Fruit fly (Drosophila melanogaster) whole organism, embryonic: ENCODE data around the gene CG9522.
A peak's percentile ranks its signal among the peaks of the same experiment; 100 is the strongest.

ENCODE experiments used
- Blimp-1 ChIP-seq: fragments of 200-800 bp; sonication (Bioruptor generic); optimal IDR thresholded peaks from 3 replicates; lab custom pipeline; 2018; ENCODE audit warnings: missing biosample characterization, missing genetic modification characterization, mild to moderate bottlenecking, moderate library complexity, missing genetic modification reagents
- CG10979 ChIP-seq: fragments of 200-800 bp; sonication (Bioruptor generic); optimal IDR thresholded peaks from 2 replicates; lab custom pipeline; 2018; ENCODE audit warnings: missing biosample characterization, mild to moderate bottlenecking, missing genetic modification characterization, moderate library complexity
- CG11504 ChIP-seq: fragments of 200-800 bp; sonication (Bioruptor generic); optimal IDR thresholded peaks from 3 replicates; lab custom pipeline; 2019; ENCODE audit warnings: missing biosample characterization, mild to moderate bottlenecking, missing genetic modification characterization, moderate library complexity
- CG11560 ChIP-seq: fragments of 200-800 bp; sonication (Bioruptor generic); IDR thresholded peaks from 3 replicates; pipeline ENCODE4 v1.3.6; 2022; ENCODE audit warnings: missing biosample characterization, missing genetic modification characterization
- CG12391 ChIP-seq: fragments of 200-800 bp; sonication (Bioruptor generic); optimal IDR thresholded peaks from 3 replicates; lab custom pipeline; 2018; ENCODE audit warnings: missing biosample characterization, mild to moderate bottlenecking, missing genetic modification characterization, moderate library complexity
- CG1603 ChIP-seq: fragments of 200-800 bp; sonication (Bioruptor generic); optimal IDR thresholded peaks from 2 replicates; lab custom pipeline; 2019; ENCODE audit warnings: missing biosample characterization, mild to moderate bottlenecking, missing genetic modification characterization, moderate library complexity
- CG17361 ChIP-seq: fragments of 200-800 bp; sonication (Bioruptor generic); IDR thresholded peaks from 3 replicates; pipeline ENCODE4 v1.3.6; 2022; ENCODE audit warnings: missing biosample characterization, missing genetic modification characterization
- CG17912 ChIP-seq: fragments of 200-800 bp; sonication (Bioruptor generic); optimal IDR thresholded peaks from 2 replicates; lab custom pipeline; 2018; ENCODE audit warnings: missing biosample characterization, mild to moderate bottlenecking, missing genetic modification characterization
- CG18262 ChIP-seq: fragments of 200-800 bp; optimal IDR thresholded peaks from 3 replicates; lab custom pipeline; 2019; ENCODE audit warnings: missing biosample characterization, mild to moderate bottlenecking, missing genetic modification characterization, moderate library complexity
- CG18599 ChIP-seq: fragments of 200-800 bp; sonication (Bioruptor generic); optimal IDR thresholded peaks from 3 replicates; lab custom pipeline; 2017; ENCODE audit warnings: missing biosample characterization, missing genetic modification characterization, mild to moderate bottlenecking, moderate library complexity, missing genetic modification reagents
- CG2678 ChIP-seq: fragments of 200-800 bp; sonication (Bioruptor generic); optimal IDR thresholded peaks from 3 replicates; lab custom pipeline; 2019; ENCODE audit warnings: missing biosample characterization, mild to moderate bottlenecking, missing genetic modification characterization, moderate library complexity
- CG2712 ChIP-seq: fragments of 200-800 bp; optimal IDR thresholded peaks from 3 replicates; lab custom pipeline; 2019; ENCODE audit warnings: missing biosample characterization, mild to moderate bottlenecking, missing genetic modification characterization, moderate library complexity
- CG30403 ChIP-seq: fragments of 200-800 bp; sonication (Bioruptor generic); optimal IDR thresholded peaks from 3 replicates; lab custom pipeline; 2016; ENCODE audit warnings: missing biosample characterization, missing genetic modification characterization
- CG32767 ChIP-seq: fragments of 200-800 bp; sonication (Bioruptor generic); IDR thresholded peaks from 2 replicates; pipeline ENCODE4 v1.3.6; 2022; ENCODE audit warnings: missing biosample characterization, missing genetic modification characterization
- CG3407 ChIP-seq: fragments of 200-800 bp; sonication (Bioruptor generic); optimal IDR thresholded peaks from 2 replicates; lab custom pipeline; 2018; ENCODE audit warnings: missing biosample characterization, mild to moderate bottlenecking, missing genetic modification characterization
- CG3838 ChIP-seq: fragments of 200-800 bp; sonication (Bioruptor generic); optimal IDR thresholded peaks from 3 replicates; lab custom pipeline; 2016; ENCODE audit warnings: missing biosample characterization, missing genetic modification characterization
- CG3847 ChIP-seq: fragments of 200-800 bp; sonication (Bioruptor generic); IDR thresholded peaks from 2 replicates; pipeline ENCODE4 v1.3.6; 2022; ENCODE audit warnings: missing biosample characterization, missing genetic modification characterization
- CG6689 ChIP-seq: fragments of 200-800 bp; sonication (Bioruptor generic); IDR thresholded peaks from 2 replicates; pipeline ENCODE4 v1.3.6; 2022; ENCODE audit warnings: missing biosample characterization, missing genetic modification characterization
- CG7839 ChIP-seq: fragments of 200-800 bp; sonication (Bioruptor generic); optimal IDR thresholded peaks from 3 replicates; lab custom pipeline; 2018; ENCODE audit warnings: missing biosample characterization, mild to moderate bottlenecking, missing genetic modification characterization, moderate library complexity
- CG8290 ChIP-seq, 3 experiments: fragments of 200-800 bp; sonication (Bioruptor generic); optimal IDR thresholded peaks; 2 replicates each; lab custom pipeline; 2016 to 2019; ENCODE audit warnings: missing biosample characterization in 3 of 3, missing genetic modification characterization in 3 of 3, mild to moderate bottlenecking in 2 of 3, moderate library complexity in 1 of 3
- D19B ChIP-seq: fragments of 200-800 bp; sonication (Bioruptor generic); optimal IDR thresholded peaks from 2 replicates; lab custom pipeline; 2017; ENCODE audit warnings: missing biosample characterization, mild to moderate bottlenecking, missing genetic modification characterization
- HHEX ChIP-seq: fragments of 200-800 bp; sonication (Bioruptor generic); optimal IDR thresholded peaks from 3 replicates; lab custom pipeline; 2017; ENCODE audit warnings: missing biosample characterization, mild to moderate bottlenecking, missing genetic modification characterization, missing genetic modification reagents
- Hr78 ChIP-seq, 2 experiments: fragments of 200-800 bp in 1 of 2; fragments of >200 bp in 1 of 2; sonication (Bioruptor generic) in 1 of 2; optimal IDR thresholded peaks; 2 replicates each; lab custom pipeline; 2017 to 2019; ENCODE audit warnings: missing biosample characterization in 2 of 2, missing genetic modification characterization in 2 of 2, mild to moderate bottlenecking in 1 of 2, moderate library complexity in 1 of 2
- MBD-R2 ChIP-seq: fragments of 200-800 bp; sonication (Bioruptor generic); IDR thresholded peaks from 2 replicates; pipeline ENCODE4 v1.3.6; 2022; ENCODE audit warnings: missing biosample characterization, missing genetic modification characterization
- MESR4 ChIP-seq: fragments of 200-800 bp; sonication (Bioruptor generic); optimal IDR thresholded peaks from 2 replicates; lab custom pipeline; 2018; ENCODE audit warnings: missing biosample characterization, mild to moderate bottlenecking, missing genetic modification characterization, moderate library complexity
- Nf-YA ChIP-seq: fragments of 200-800 bp; sonication (Bioruptor generic); IDR thresholded peaks from 2 replicates; pipeline ENCODE4 v1.3.6; 2022; ENCODE audit warnings: missing biosample characterization, missing genetic modification characterization
- Rfx ChIP-seq: fragments of 200-800 bp; sonication (Bioruptor generic); IDR thresholded peaks from 2 replicates; pipeline ENCODE4 v1.3.6; 2022; ENCODE audit warnings: missing biosample characterization, missing genetic modification characterization
- Sox102F ChIP-seq: fragments of 200-800 bp; sonication (Bioruptor generic); optimal IDR thresholded peaks from 2 replicates; lab custom pipeline; 2018; ENCODE audit warnings: missing biosample characterization, mild to moderate bottlenecking, missing genetic modification characterization, moderate library complexity
- Sry-δ ChIP-seq: fragments of 200-800 bp; sonication (Bioruptor generic); optimal IDR thresholded peaks from 2 replicates; lab custom pipeline; 2016; ENCODE audit warnings: missing biosample characterization, missing genetic modification characterization
- Xrp1 ChIP-seq: fragments of 200-800 bp; sonication (Bioruptor generic); IDR thresholded peaks from 2 replicates; pipeline ENCODE4 v1.3.6; 2022; ENCODE audit warnings: missing biosample characterization, missing genetic modification characterization
- ara ChIP-seq: fragments of 200-800 bp; sonication (Bioruptor generic); IDR thresholded peaks from 2 replicates; pipeline ENCODE4 v1.3.6; 2022; ENCODE audit warnings: missing biosample characterization, missing genetic modification characterization
- bsh ChIP-seq, 2 experiments: fragments of 200-800 bp; sonication (Bioruptor generic); optimal IDR thresholded peaks; 2 replicates each; lab custom pipeline; 2017 to 2018; ENCODE audit warnings: mild to moderate bottlenecking in 2 of 2, missing biosample characterization in 2 of 2, missing genetic modification characterization in 2 of 2, moderate library complexity in 1 of 2
- ci ChIP-seq: fragments of 200-800 bp; sonication (Bioruptor generic); IDR thresholded peaks from 3 replicates; pipeline ENCODE4 v1.3.6; 2022; ENCODE audit warnings: missing biosample characterization, missing genetic modification characterization
- dimm ChIP-seq: fragments of 200-800 bp; sonication (Bioruptor generic); IDR thresholded peaks from 2 replicates; pipeline ENCODE4 v1.3.6; 2022; ENCODE audit warnings: missing biosample characterization, missing genetic modification characterization
- dmrt11E ChIP-seq: fragments of 200-800 bp; sonication (Bioruptor generic); optimal IDR thresholded peaks from 3 replicates; lab custom pipeline; 2018; ENCODE audit warnings: missing biosample characterization, mild to moderate bottlenecking, missing genetic modification characterization, moderate library complexity
- gem ChIP-seq: fragments of 200-800 bp; sonication (Bioruptor generic); optimal IDR thresholded peaks from 2 replicates; lab custom pipeline; 2019; ENCODE audit warnings: missing biosample characterization, mild to moderate bottlenecking, missing genetic modification characterization, moderate library complexity
- grau ChIP-seq: fragments of 200-800 bp; optimal IDR thresholded peaks from 3 replicates; lab custom pipeline; 2019; ENCODE audit warnings: missing biosample characterization, mild to moderate bottlenecking, missing genetic modification characterization, moderate library complexity
- knrl ChIP-seq: fragments of 200-800 bp; sonication (Bioruptor generic); IDR thresholded peaks from 3 replicates; pipeline ENCODE4 v1.3.6; 2022; ENCODE audit warnings: missing biosample characterization, missing genetic modification characterization; ENCODE audit not compliant: partially characterized antibody
- nau ChIP-seq: fragments of 200-800 bp; sonication (Bioruptor generic); optimal IDR thresholded peaks from 3 replicates; lab custom pipeline; 2017; ENCODE audit warnings: missing biosample characterization, mild to moderate bottlenecking, missing genetic modification characterization, missing genetic modification reagents
- nmo ChIP-seq: fragments of 200-800 bp; sonication (Bioruptor generic); optimal IDR thresholded peaks from 2 replicates; lab custom pipeline; 2018; ENCODE audit warnings: missing biosample characterization, mild to moderate bottlenecking, missing genetic modification characterization, moderate library complexity
- pan ChIP-seq, 4 experiments: fragments of >200 bp in 3 of 4; fragments of 200-800 bp in 1 of 4; sonication (Bioruptor generic) in 1 of 4; optimal IDR thresholded peaks in 3 of 4; IDR thresholded peaks in 1 of 4; 2 replicates each; pipeline versions ENCODE4 v1.3.6 to Lab custom; 2017 to 2022; ENCODE audit warnings: missing biosample characterization in 2 of 4, missing genetic modification characterization in 2 of 4, mixed read lengths in 1 of 4
- phol ChIP-seq: fragments of 200-800 bp; sonication (Bioruptor generic); optimal IDR thresholded peaks from 3 replicates; lab custom pipeline; 2018; ENCODE audit warnings: missing biosample characterization, mild to moderate bottlenecking, missing genetic modification characterization, moderate library complexity
- prd ChIP-seq, 3 experiments: fragments of >200 bp in 2 of 3; fragments of 200-800 bp in 1 of 3; sonication (Bioruptor generic) in 1 of 3; optimal IDR thresholded peaks in 2 of 3; IDR thresholded peaks in 1 of 3; 2 replicates in 2 of 3; 3 replicates in 1 of 3; pipeline versions ENCODE4 v1.3.6 to Lab custom; 2017 to 2022; ENCODE audit warnings: missing biosample characterization in 1 of 3, missing genetic modification characterization in 1 of 3
- stc ChIP-seq: fragments of 200-800 bp; sonication (Bioruptor generic); IDR thresholded peaks from 2 replicates; pipeline ENCODE4 v1.3.6; 2022; ENCODE audit warnings: missing biosample characterization, missing genetic modification characterization
- vvl ChIP-seq: fragments of 200-800 bp; sonication (Bioruptor generic); IDR thresholded peaks from 2 replicates; pipeline ENCODE4 v1.3.6; 2022; ENCODE audit warnings: missing biosample characterization, missing genetic modification characterization
- zfh1 ChIP-seq: fragments of 200-800 bp; sonication (Bioruptor generic); IDR thresholded peaks from 3 replicates; pipeline ENCODE4 v1.3.6; 2022; ENCODE audit warnings: missing biosample characterization, missing genetic modification characterization

Gene CG9522

dm6 chrX:14812239-14812638 is 36.4 kb downstream of the CG9522 start (continued):
- TF ChIP-seq HHEX = no peak
- peak; percentile 18; the same call in 1 of the 2 replicates for TF ChIP-seq MBD-R2 (GFP tag; lab: Robert Waterston, UW)

dm6 chrX:14810433-14810832 is 38.2 kb downstream of the CG9522 start:
- TF ChIP-seq CG2678 (peak; percentile 1), Sox102F (GFP tag; lab: Kevin White, UChicago) (peak; percentile 9), Xrp1 (GFP tag; lab: Robert Waterston, UW) (peak; percentile 14; the same call in 1 of the 2 replicates), prd (optimal IDR thresholded peaks at IDR 0.05; lab: Kevin White, UChicago) (no peak), prd (GFP tag; IDR thresholded peaks at IDR 0.05; lab: Robert Waterston, UW) (peak; percentile 51; the same call in 2 of the 3 replicates), CG12391 (tag; lab: Kevin White, UChicago) (no peak), CG18262 (tag; lab: Kevin White, UChicago) (peak; percentile 42), CG11560 (tag; lab: Robert Waterston, UW) (no peak), CG32767 (no peak), grau (tag; lab: Kevin White, UChicago) (no peak), CG10979 (peak; percentile 15), CG18599 (GFP tag; lab: Kevin White, UChicago) (no peak), nau (GFP tag; lab: Kevin White, UChicago) (no peak), CG8290 (GFP tag; optimal IDR thresholded peaks at IDR 0.05; lab: Kevin White, UChicago) (no peak), CG8290 (tag; optimal IDR thresholded peaks at IDR 0.05; lab: Kevin White, UChicago) (no peak), CG3838 (GFP tag; lab: Kevin White, UChicago) (no peak), Hr78 (GFP tag; optimal IDR thresholded peaks at IDR 0.05; lab: Kevin White, UChicago) (peak in 1 of 2 experiments; percentile 19), CG1603 (tag; lab: Kevin White, UChicago) (no peak), CG11504 (tag; lab: Kevin White, UChicago) (peak; percentile 21), ara (GFP tag; lab: Robert Waterston, UW) (peak; percentile 16; the same call in 1 of the 2 replicates), vvl (GFP tag; lab: Robert Waterston, UW) (peak; percentile 9; the same call in 1 of the 2 replicates), CG3407 (no peak), CG17361 (GFP tag; lab: Robert Waterston, UW) (0 out of 3 replicates have a peak, but pooled peaks have one; percentile 8), knrl (no peak), phol (peak; percentile 8), Blimp-1 (GFP tag; lab: Kevin White, UChicago) (peak; percentile 13), gem (tag; lab: Kevin White, UChicago) (peak; percentile 45), CG2712 (tag; lab: Kevin White, UChicago) (peak; percentile 37), bsh (GFP tag; optimal IDR thresholded peaks at IDR 0.05; lab: Kevin White, UChicago) (peak in 1 of 2 experiments; percentile 29), Rfx (GFP tag; lab: Robert Waterston, UW) (peak; percentile 15; the same call in 1 of the 2 replicates), ci (no peak), MESR4 (GFP tag; lab: Kevin White, UChicago) (no peak), dimm (GFP tag; lab: Robert Waterston, UW) (no peak), Nf-YA (GFP tag; lab: Robert Waterston, UW) (no peak), CG30403 (GFP tag; lab: Kevin White, UChicago) (no peak), CG7839 (tag; lab: Kevin White, UChicago) (peak; percentile 7), CG17912 (no peak), dmrt11E (tag; lab: Kevin White, UChicago) (peak; percentile 8), CG3847 (GFP tag; lab: Robert Waterston, UW) (no peak), D19B (GFP tag; lab: Kevin White, UChicago) (peak; percentile 83), CG6689 (GFP tag; lab: Robert Waterston, UW) (peak; percentile 39; the same call in 1 of the 2 replicates), pan (optimal IDR thresholded peaks at IDR 0.05; lab: Kevin White, UChicago) (no peak), pan (GFP tag; optimal IDR thresholded peaks at IDR 0.05 in 1 of 2, IDR thresholded peaks at IDR 0.05 in 1 of 2) (peak in 1 of 2 experiments; percentile 10), stc (GFP tag; lab: Robert Waterston, UW) (0 out of 2 replicates have a peak, but pooled peaks have one; percentile 34), Sry-δ (GFP tag; lab: Kevin White, UChicago) (no peak), zfh1 (no peak), nmo (peak; percentile 33)
